Worm (Caenorhabditis elegans) whole organism, mixed stage, embryonic: ENCODE measurements around the gene phf-33.

Source experiments
- blmp-1 ChIP-seq: fragments of 150-350 bp; optimal IDR thresholded peaks from 2 replicates; lab custom pipeline; 2014; ENCODE audit warnings: missing biosample characterization, missing genetic modification characterization
- ces-1 ChIP-seq: fragments of 150-350 bp; optimal IDR thresholded peaks from 2 replicates; lab custom pipeline; 2014; ENCODE audit warnings: missing biosample characterization, missing genetic modification reagents, missing genetic modification characterization
- lin-13 ChIP-seq: fragments of 150-350 bp; optimal IDR thresholded peaks from 2 replicates; lab custom pipeline; 2014; ENCODE audit warnings: missing biosample characterization, missing genetic modification characterization
- lsy-2 ChIP-seq: fragments of 150-350 bp; optimal IDR thresholded peaks from 2 replicates; lab custom pipeline; 2014; ENCODE audit warnings: missing biosample characterization, missing genetic modification characterization
- nhr-2 ChIP-seq: fragments of 150-350 bp; optimal IDR thresholded peaks from 2 replicates; lab custom pipeline; 2014; ENCODE audit warnings: missing biosample characterization, missing genetic modification characterization
- nhr-28 ChIP-seq: fragments of 150-350 bp; optimal IDR thresholded peaks from 2 replicates; lab custom pipeline; 2014; ENCODE audit warnings: missing biosample characterization, missing genetic modification characterization
- nhr-76 ChIP-seq: sonication (generic microtip); optimal IDR thresholded peaks from 2 replicates; lab custom pipeline; 2017; ENCODE audit warnings: missing biosample characterization, missing genetic modification characterization
- pha-4 ChIP-seq: fragments of 150-350 bp; optimal IDR thresholded peaks from 2 replicates; lab custom pipeline; 2018; ENCODE audit warnings: missing biosample characterization, missing genetic modification reagents, missing genetic modification characterization
- unc-39 ChIP-seq: fragments of 150-350 bp; optimal IDR thresholded peaks from 2 replicates; lab custom pipeline; 2014; ENCODE audit warnings: missing biosample characterization, missing genetic modification characterization
- unc-62 ChIP-seq: fragments of 150-350 bp; optimal IDR thresholded peaks from 2 replicates; lab custom pipeline; 2014; ENCODE audit warnings: missing biosample characterization, missing genetic modification reagents, missing genetic modification characterization

- TF ChIP-seq lin-13 (tag; lab: Kevin White, UChicago) (no peak), nhr-28 (no peak), unc-62 (GFP tag; lab: Kevin White, UChicago) (no peak), nhr-2 (tag; lab: Kevin White, UChicago) (no peak), unc-39 (tag; lab: Kevin White, UChicago) (no peak), lsy-2 (no peak), nhr-76 (tag; lab: Kevin White, UChicago) (no peak), ces-1 (GFP tag; lab: Kevin White, UChicago) (no peak), pha-4 (tag; lab: Kevin White, UChicago) (no peak), blmp-1 (no peak)
These were observed 33.7 kb downstream of the phf-33 start, which contains the start of gene hpl-1 for ce11 chrX:13245090-13245489.
